Fruit fly (Drosophila melanogaster) whole organism, wandering third instar larva: ENCODE data around the gene CG44006.
A peak's percentile ranks its signal among the peaks of the same experiment; 100 is the strongest.

ENCODE experiments used
- Abd-B ChIP-seq: fragments of >200 bp; optimal IDR thresholded peaks from 2 replicates; lab custom pipeline; 2017; ENCODE audit warnings: missing biosample characterization, missing genetic modification characterization
- CG32264 ChIP-seq: fragments of 200-800 bp; sonication (Bioruptor generic); optimal IDR thresholded peaks from 2 replicates; lab custom pipeline; 2016; ENCODE audit warnings: missing biosample characterization, missing genetic modification characterization
- CG9705 ChIP-seq: fragments of 200-800 bp; sonication (Bioruptor generic); optimal IDR thresholded peaks from 2 replicates; lab custom pipeline; 2018; ENCODE audit warnings: missing biosample characterization, mild to moderate bottlenecking, missing genetic modification characterization
- CrebA ChIP-seq: fragments of 200-800 bp; sonication (Bioruptor generic); optimal IDR thresholded peaks from 2 replicates; lab custom pipeline; 2016; ENCODE audit warnings: missing biosample characterization, mild to moderate bottlenecking, missing genetic modification characterization, borderline replicate concordance
- Dfd ChIP-seq: fragments of >200 bp; optimal IDR thresholded peaks from 2 replicates; lab custom pipeline; 2017; ENCODE audit warnings: missing biosample characterization, missing genetic modification characterization
- Dif ChIP-seq: fragments of 200-275, 200-300 bp; sonication (Bioruptor generic); optimal IDR thresholded peaks from 2 replicates; lab custom pipeline; 2018; ENCODE audit warnings: missing biosample characterization, missing genetic modification characterization; ENCODE audit not compliant: partially characterized antibody
- GATAd ChIP-seq: sonication (Bioruptor generic); optimal IDR thresholded peaks from 2 replicates; lab custom pipeline; 2016; ENCODE audit warnings: missing biosample characterization, missing genetic modification characterization
- HLH106 ChIP-seq: fragments of 200-800 bp; optimal IDR thresholded peaks from 3 replicates; lab custom pipeline; 2019; ENCODE audit warnings: missing biosample characterization, mild to moderate bottlenecking, missing genetic modification characterization, moderate library complexity
- Hnf4 ChIP-seq: fragments of 200-800 bp; sonication (Bioruptor generic); optimal IDR thresholded peaks from 2 replicates; lab custom pipeline; 2016; ENCODE audit warnings: missing biosample characterization, mild to moderate bottlenecking, missing genetic modification characterization
- Hr78 ChIP-seq: fragments of >200 bp; optimal IDR thresholded peaks from 2 replicates; lab custom pipeline; 2017; ENCODE audit warnings: missing biosample characterization, missing genetic modification characterization
- Hr83 ChIP-seq: fragments of 200-300 bp; sonication (Bioruptor generic); optimal IDR thresholded peaks from 2 replicates; lab custom pipeline; 2016; ENCODE audit warnings: missing biosample characterization, mild to moderate bottlenecking, missing genetic modification characterization, moderate library complexity; ENCODE audit not compliant: poor library complexity, severe bottlenecking
- Jra ChIP-seq: sonication (Bioruptor generic); optimal IDR thresholded peaks from 2 replicates; lab custom pipeline; 2016; ENCODE audit warnings: missing biosample characterization, missing genetic modification characterization
- Mio ChIP-seq: sonication (Bioruptor generic); optimal IDR thresholded peaks from 2 replicates; lab custom pipeline; 2016; ENCODE audit warnings: missing biosample characterization, missing genetic modification characterization
- Myc ChIP-seq: fragments of >200 bp; optimal IDR thresholded peaks from 2 replicates; lab custom pipeline; 2017
- N ChIP-seq: fragments of >200 bp; optimal IDR thresholded peaks from 2 replicates; lab custom pipeline; 2018; ENCODE audit warnings: missing biosample characterization, missing external identifiers, missing genetic modification characterization
- OdsH ChIP-seq: fragments of 200-800 bp; sonication (Bioruptor generic); optimal IDR thresholded peaks from 2 replicates; lab custom pipeline; 2016; ENCODE audit warnings: missing biosample characterization, mild to moderate bottlenecking, missing genetic modification characterization
- Rel ChIP-seq, 2 experiments: fragments of 200-800 bp; sonication (Bioruptor generic) in 1 of 2; optimal IDR thresholded peaks; 2 replicates in 1 of 2; 3 replicates in 1 of 2; lab custom pipeline; 2016 to 2019; ENCODE audit warnings: mild to moderate bottlenecking in 2 of 2, missing biosample characterization in 2 of 2, missing genetic modification characterization in 2 of 2, moderate library complexity in 1 of 2
- Sp1 ChIP-seq: fragments of 200-800 bp; sonication (Bioruptor generic); optimal IDR thresholded peaks from 3 replicates; lab custom pipeline; 2019; ENCODE audit warnings: missing biosample characterization, mild to moderate bottlenecking, missing genetic modification characterization, moderate library complexity
- Vsx2 ChIP-seq: fragments of 200-300, 225-300 bp; sonication (Bioruptor generic); optimal IDR thresholded peaks from 2 replicates; lab custom pipeline; 2018; ENCODE audit warnings: missing biosample characterization, missing genetic modification characterization; ENCODE audit not compliant: partially characterized antibody
- br ChIP-seq: fragments of 200-800 bp; sonication (Bioruptor generic); optimal IDR thresholded peaks from 2 replicates; lab custom pipeline; 2016; ENCODE audit warnings: missing biosample characterization, missing genetic modification characterization
- brk ChIP-seq: fragments of 200-800 bp; sonication (Bioruptor generic); optimal IDR thresholded peaks from 2 replicates; lab custom pipeline; 2016; ENCODE audit warnings: missing biosample characterization, mild to moderate bottlenecking, missing genetic modification characterization
- dl ChIP-seq, 2 experiments: fragments of 175-275, 200-275 bp in 1 of 2; fragments of 200-275 bp in 1 of 2; sonication (Bioruptor generic); optimal IDR thresholded peaks; lab custom pipeline; 2018; ENCODE audit warnings: mild to moderate bottlenecking in 2 of 2, missing biosample characterization in 2 of 2, missing genetic modification characterization in 2 of 2, moderate library complexity in 2 of 2; ENCODE audit not compliant: partially characterized antibody in 2 of 2, insufficient read depth in 1 of 2
- dmrt93B ChIP-seq: fragments of 200-800 bp; sonication (Bioruptor generic); optimal IDR thresholded peaks from 2 replicates; lab custom pipeline; 2018; ENCODE audit warnings: missing biosample characterization, mild to moderate bottlenecking, missing genetic modification characterization
- dsf ChIP-seq: sonication (Bioruptor generic); optimal IDR thresholded peaks from 2 replicates; lab custom pipeline; 2016; ENCODE audit warnings: missing biosample characterization, missing genetic modification characterization, borderline replicate concordance
- ey ChIP-seq: fragments of 200-800 bp; sonication (Bioruptor generic); optimal IDR thresholded peaks from 2 replicates; lab custom pipeline; 2016; ENCODE audit warnings: missing biosample characterization, missing genetic modification characterization
- foxo ChIP-seq, 2 experiments: fragments of 200-800 bp; sonication (Bioruptor generic); optimal IDR thresholded peaks; 2 replicates in 1 of 2; 3 replicates in 1 of 2; lab custom pipeline; 2016 to 2017; ENCODE audit warnings: missing biosample characterization in 2 of 2, missing genetic modification characterization in 2 of 2
- fru ChIP-seq: fragments of 200-800 bp; sonication (Bioruptor generic); optimal IDR thresholded peaks from 3 replicates; lab custom pipeline; 2016; ENCODE audit warnings: missing biosample characterization, mild to moderate bottlenecking, missing genetic modification characterization
- h ChIP-seq: fragments of 200-800 bp; sonication (Bioruptor generic); optimal IDR thresholded peaks from 3 replicates; lab custom pipeline; 2016; ENCODE audit warnings: missing biosample characterization, mild to moderate bottlenecking, missing genetic modification characterization
- jim ChIP-seq: fragments of 175-275, 200-325 bp; sonication (Bioruptor generic); optimal IDR thresholded peaks from 2 replicates; lab custom pipeline; 2016; ENCODE audit warnings: missing biosample characterization, mild to moderate bottlenecking, missing genetic modification characterization
- lola ChIP-seq: fragments of >200 bp; optimal IDR thresholded peaks from 2 replicates; lab custom pipeline; 2017; ENCODE audit warnings: missing biosample characterization, missing genetic modification characterization
- pan ChIP-seq: fragments of >200 bp; optimal IDR thresholded peaks from 2 replicates; lab custom pipeline; 2017
- psq ChIP-seq: fragments of 200-800 bp; sonication (Bioruptor generic); optimal IDR thresholded peaks from 3 replicates; lab custom pipeline; 2017; ENCODE audit warnings: missing biosample characterization, mild to moderate bottlenecking, missing genetic modification characterization, moderate library complexity
- rgr ChIP-seq: fragments of 200-800 bp; sonication (Bioruptor generic); optimal IDR thresholded peaks from 3 replicates; lab custom pipeline; 2016; ENCODE audit warnings: missing biosample characterization, mild to moderate bottlenecking, missing genetic modification characterization
- sage ChIP-seq: fragments of 200-800 bp; sonication (Bioruptor generic); optimal IDR thresholded peaks from 2 replicates; lab custom pipeline; 2016; ENCODE audit warnings: missing biosample characterization, mild to moderate bottlenecking, missing genetic modification characterization
- sv ChIP-seq: fragments of 200-800 bp; sonication (Bioruptor generic); optimal IDR thresholded peaks from 3 replicates; lab custom pipeline; 2016; ENCODE audit warnings: missing biosample characterization, missing genetic modification characterization
- tai ChIP-seq: sonication (Bioruptor generic); optimal IDR thresholded peaks from 2 replicates; lab custom pipeline; 2016; ENCODE audit warnings: missing biosample characterization, missing genetic modification characterization
- usp ChIP-seq: fragments of >200 bp; optimal IDR thresholded peaks from 2 replicates; lab custom pipeline; 2017; ENCODE audit warnings: missing biosample characterization, missing genetic modification characterization
- woc ChIP-seq: sonication (Bioruptor generic); optimal IDR thresholded peaks from 2 replicates; lab custom pipeline; 2016; ENCODE audit warnings: missing biosample characterization, mild to moderate bottlenecking, missing genetic modification characterization

The CG44006 gene

DNA sequence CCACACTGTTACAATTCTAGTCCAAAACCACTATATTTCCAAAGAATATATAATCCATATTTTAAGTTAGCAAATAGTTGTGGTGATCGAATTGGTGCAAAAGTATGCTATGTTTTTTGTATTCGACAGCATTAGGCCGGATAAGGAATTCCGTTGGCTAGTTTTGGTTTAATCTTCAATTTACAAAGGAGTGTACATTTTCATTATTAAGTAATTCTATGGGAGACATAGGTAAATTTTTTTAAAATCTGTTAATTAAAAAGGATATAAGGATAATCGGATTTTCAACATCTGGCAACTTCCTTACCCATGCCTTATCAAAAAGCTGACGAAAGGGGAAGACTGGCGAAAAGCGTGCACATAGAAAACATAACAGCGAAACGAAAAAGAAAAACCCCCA is 8.7 kb upstream of the CG44006 start:
- TF ChIP-seq fru (GFP tag; lab: Kevin White, UChicago) (peak; percentile 51), Abd-B (GFP tag; lab: Kevin White, UChicago) (no peak), sv (GFP tag; lab: Kevin White, UChicago) (no peak)

DNA sequence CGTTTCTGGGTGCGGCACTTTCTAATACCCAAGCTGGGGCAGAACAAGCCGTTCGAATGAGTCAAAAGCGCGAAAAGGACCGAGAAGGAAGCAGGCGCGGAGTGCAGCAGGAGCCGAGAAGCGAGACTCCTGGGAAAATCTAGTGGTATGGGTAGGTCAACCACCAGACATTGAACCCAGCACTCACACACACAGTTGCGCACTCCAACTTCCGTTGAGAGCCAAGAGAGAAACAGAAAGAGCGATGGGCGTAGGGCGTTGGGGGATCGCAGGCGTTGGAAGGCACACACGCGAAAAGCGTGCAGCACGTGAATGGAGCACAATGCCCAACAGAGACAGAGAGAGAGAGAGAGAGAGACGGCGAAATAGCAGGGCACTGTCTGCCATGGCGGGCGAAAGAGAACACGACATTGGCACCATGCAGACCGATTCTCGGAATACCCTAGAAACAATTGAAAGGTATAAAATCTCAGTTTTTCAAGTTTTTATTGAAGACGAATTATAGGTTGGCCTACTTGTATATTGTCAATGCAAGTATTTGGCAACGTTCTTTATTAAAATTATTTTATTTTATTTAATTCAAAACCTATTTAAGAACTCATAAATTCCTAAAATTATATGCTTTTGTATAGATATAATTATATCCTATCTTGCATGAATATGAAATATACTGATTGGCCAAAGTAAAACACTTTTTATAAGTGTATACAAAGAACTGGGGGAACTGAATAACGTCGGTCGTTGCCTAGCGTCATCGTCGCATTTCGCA is 7.9 kb upstream of the CG44006 start:
- no peak for TF ChIP-seq pan (lab: Kevin White, UChicago)
- TF ChIP-seq Dif, result peak; percentile 56
- TF ChIP-seq Rel (GFP tag; optimal IDR thresholded peaks at IDR 0.05; lab: Kevin White, UChicago), result no peak
- TF ChIP-seq Rel (tag; optimal IDR thresholded peaks at IDR 0.05; lab: Kevin White, UChicago), result peak; percentile 6
- no peak for TF ChIP-seq Jra (GFP tag; lab: Kevin White, UChicago)
- TF ChIP-seq Myc, result no peak
- peak; percentile 73 for TF ChIP-seq psq (GFP tag; lab: Kevin White, UChicago)
- TF ChIP-seq ey (GFP tag; lab: Kevin White, UChicago), result no peak
- no peak for TF ChIP-seq brk
- no peak for TF ChIP-seq jim (GFP tag; lab: Kevin White, UChicago)
- no peak for TF ChIP-seq dsf
- no peak for TF ChIP-seq Dfd (GFP tag; lab: Kevin White, UChicago)
- TF ChIP-seq Vsx2 (GFP tag; lab: Kevin White, UChicago), result no peak
- TF ChIP-seq h (GFP tag; lab: Kevin White, UChicago), result peak; percentile 17
- TF ChIP-seq foxo (GFP tag; optimal IDR thresholded peaks at IDR 0.05; lab: Kevin White, UChicago), result peak in 1 of 2 experiments; percentile 69
- TF ChIP-seq CrebA, result no peak
- TF ChIP-seq Hnf4, result peak; percentile 5
- TF ChIP-seq Mio (GFP tag; lab: Kevin White, UChicago), result no peak
- TF ChIP-seq br (GFP tag; lab: Kevin White, UChicago), result no peak
- TF ChIP-seq usp (GFP tag; lab: Kevin White, UChicago), result no peak
- TF ChIP-seq fru (GFP tag; lab: Kevin White, UChicago), result peak; percentile 48
- peak in 1 of 2 experiments; percentile 19 for TF ChIP-seq dl (GFP tag; optimal IDR thresholded peaks at IDR 0.05; lab: Kevin White, UChicago; ENCODE audit: insufficient read depth in 1 of 2, partially characterized antibody in 2 of 2)
- TF ChIP-seq tai, result no peak
- peak; percentile 15 for TF ChIP-seq Hr83 (GFP tag; lab: Kevin White, UChicago)
- TF ChIP-seq rgr (GFP tag; lab: Kevin White, UChicago), result peak; percentile 52
- no peak for TF ChIP-seq sage (GFP tag; lab: Kevin White, UChicago)
- no peak for TF ChIP-seq CG32264 (GFP tag; lab: Kevin White, UChicago)
- TF ChIP-seq GATAd (GFP tag; lab: Kevin White, UChicago), result no peak
- peak; percentile 45 for TF ChIP-seq OdsH
- TF ChIP-seq Abd-B (GFP tag; lab: Kevin White, UChicago), result no peak
- TF ChIP-seq CG9705, result peak; percentile 51
- no peak for TF ChIP-seq Hr78 (GFP tag; lab: Kevin White, UChicago)
- TF ChIP-seq HLH106 (tag; lab: Kevin White, UChicago), result peak; percentile 78
- TF ChIP-seq Sp1 (GFP tag; lab: Kevin White, UChicago), result peak; percentile 81
- TF ChIP-seq woc, result peak; percentile 41
- TF ChIP-seq dmrt93B (GFP tag; lab: Kevin White, UChicago), result peak; percentile 79
- no peak for TF ChIP-seq N (GFP tag; lab: Kevin White, UChicago)
- TF ChIP-seq lola, result no peak
- TF ChIP-seq sv (GFP tag; lab: Kevin White, UChicago), result no peak

DNA sequence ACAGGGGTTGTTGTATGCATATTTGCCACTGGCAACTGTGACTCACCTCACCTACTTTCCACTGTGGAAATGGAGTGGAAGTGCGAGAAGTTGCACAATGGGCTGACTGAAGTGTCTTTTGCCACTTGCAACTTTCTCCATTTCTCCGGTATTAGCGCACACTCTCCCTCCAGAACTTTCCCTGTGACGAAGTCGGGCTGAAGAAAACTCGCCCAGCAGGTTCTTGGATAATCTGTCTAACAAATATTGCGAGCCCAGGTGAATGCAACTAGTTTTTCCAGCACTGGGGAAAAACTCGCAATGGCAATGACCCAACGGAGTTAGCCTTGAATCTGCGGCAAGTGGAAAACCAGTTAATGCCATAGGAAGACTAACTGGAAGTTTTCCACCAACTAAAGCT is 6.7 kb upstream of the CG44006 start:
- TF ChIP-seq dsf (no peak), sv (GFP tag; lab: Kevin White, UChicago) (no peak), lola (no peak), Jra (GFP tag; lab: Kevin White, UChicago) (no peak)
